Fruit fly (Drosophila melanogaster): ENCODE measurements around the gene hoe1.

- TF ChIP-seq Doc3 (GFP tag; IDR thresholded peaks at IDR 0.05; ENCODE audit: partially characterized antibody) (peak; percentile 79), gem (tag; optimal IDR thresholded peaks at IDR 0.05) (no peak)
Measured at dm6 chr2L:4883023-4883392, 49.2 kb downstream of the hoe1 start, which contains the start of the genes Cf2 and CG3008.

Measured in whole organism, embryonic.